Worm (Caenorhabditis elegans): ENCODE data around the gene cht-2.

Gene cht-2

ce11 chrII:8568234-8568969 is 47.7 kb downstream of the cht-2 start (continued):
- peak; percentile 63 for TF ChIP-seq set-16 (GFP tag; IDR thresholded peaks at IDR 0.05)
- TF ChIP-seq php-3 (GFP tag; IDR thresholded peaks at IDR 0.05) = no peak
- TF ChIP-seq F10B5.3 (tag; optimal IDR thresholded peaks at IDR 0.05) = no peak
- TF ChIP-seq dmd-9 (GFP tag; IDR thresholded peaks at IDR 0.05) = no peak
- TF ChIP-seq unc-62 (GFP tag; optimal IDR thresholded peaks at IDR 0.05 in 1 of 2) = peak in 1 of 2 experiments; percentile 69
- no peak for TF ChIP-seq unc-62 (tag; optimal IDR thresholded peaks at IDR 0.05)
- TF ChIP-seq ztf-7 (tag; optimal IDR thresholded peaks at IDR 0.05) = no peak
- no peak for TF ChIP-seq hmg-1.1 (GFP tag; IDR thresholded peaks at IDR 0.05)
- no peak for TF ChIP-seq cey-2 (tag; optimal IDR thresholded peaks at IDR 0.05; ENCODE audit: borderline replicate concordance, insufficient read depth)
- TF ChIP-seq egl-43 (GFP tag; IDR thresholded peaks at IDR 0.05) = 0 out of 2 replicates have a peak, but pooled peaks have one; percentile 69
- TF ChIP-seq dmd-6 (GFP tag; IDR thresholded peaks at IDR 0.05) = no peak
- TF ChIP-seq mes-2 (tag; optimal IDR thresholded peaks at IDR 0.05; ENCODE audit: poor library complexity, severe bottlenecking) = no peak
- TF ChIP-seq gei-8 (GFP tag; optimal IDR thresholded peaks at IDR 0.05) = no peak

ce11 chrII:8569038-8569977 is 48.6 kb downstream of the cht-2 start, which contains the start of the genes col-38 and rpl-5:
col-38 (minus strand) TSS chrII:8569088.
rpl-5 (plus strand) TSS chrII:8569927.
- TF ChIP-seq F49E8.2 (tag; optimal IDR thresholded peaks at IDR 0.05; ENCODE audit: borderline replicate concordance) (no peak), Y75B8A.6 (GFP tag; IDR thresholded peaks at IDR 0.05) (no peak), ama-1 (optimal IDR thresholded peaks at IDR 0.05) (peak; percentile 65), lin-38 (GFP tag; IDR thresholded peaks at IDR 0.05) (peak; percentile 91), snpc-1.2 (GFP tag; IDR thresholded peaks at IDR 0.05) (0 out of 2 replicates have a peak, but pooled peaks have one; percentile 15), dmd-8 (GFP tag; IDR thresholded peaks at IDR 0.05) (no peak), unc-130 (GFP tag; optimal IDR thresholded peaks at IDR 0.05) (peak; percentile 17), aha-1 (tag) (peak; percentile 97), R02D3.7 (tag; optimal IDR thresholded peaks at IDR 0.05) (no peak), daf-8 (GFP tag; IDR thresholded peaks at IDR 0.05) (no peak), egl-27 (tag; optimal IDR thresholded peaks at IDR 0.05) (no peak), tag-97 (GFP tag; IDR thresholded peaks at IDR 0.05) (no peak), daf-16 (GFP tag; optimal IDR thresholded peaks at IDR 0.05) (no peak), daf-16 (tag; optimal IDR thresholded peaks at IDR 0.05) (peak; percentile 79), nhr-11 (tag; optimal IDR thresholded peaks at IDR 0.05) (peak; percentile 87), attf-4 (tag; optimal IDR thresholded peaks at IDR 0.05) (no peak), hlh-30 (tag; optimal IDR thresholded peaks at IDR 0.05; ENCODE audit: insufficient read depth) (peak; percentile 89), dmd-9 (GFP tag; IDR thresholded peaks at IDR 0.05) (no peak), php-3 (GFP tag; IDR thresholded peaks at IDR 0.05) (0 out of 2 replicates have a peak, but pooled peaks have one; percentile 62), zfp-2 (tag; optimal IDR thresholded peaks at IDR 0.05) (peak; percentile 87), daf-12 (tag; optimal IDR thresholded peaks at IDR 0.05) (no peak), spr-1 (tag; optimal IDR thresholded peaks at IDR 0.05) (peak; percentile 47), hlh-11 (tag; optimal IDR thresholded peaks at IDR 0.05) (peak; percentile 82), dmd-6 (GFP tag; IDR thresholded peaks at IDR 0.05) (peak; percentile 60), Y48G9A.11 (GFP tag; IDR thresholded peaks at IDR 0.05) (no peak), nhr-76 (tag; optimal IDR thresholded peaks at IDR 0.05) (no peak), F44E2.7 (GFP tag; IDR thresholded peaks at IDR 0.05) (no peak), Y105C5A.15 (GFP tag; IDR thresholded peaks at IDR 0.05) (no peak), mep-1 (tag; optimal IDR thresholded peaks at IDR 0.05) (peak; percentile 92), lir-3 (tag; optimal IDR thresholded peaks at IDR 0.05) (no peak), unc-39 (tag; optimal IDR thresholded peaks at IDR 0.05) (no peak), set-16 (GFP tag; IDR thresholded peaks at IDR 0.05) (no peak), hmg-1.1 (GFP tag; IDR thresholded peaks at IDR 0.05) (peak; percentile 79), aly-2 (tag; optimal IDR thresholded peaks at IDR 0.05) (no peak), lin-29 (GFP tag; IDR thresholded peaks at IDR 0.05) (no peak), lin-1 (GFP tag; IDR thresholded peaks at IDR 0.05) (no peak), mes-2 (tag; optimal IDR thresholded peaks at IDR 0.05; ENCODE audit: poor library complexity, severe bottlenecking) (peak; percentile 92), lin-15B (tag; optimal IDR thresholded peaks at IDR 0.05) (no peak), arid-1 (GFP tag; conservative IDR thresholded peaks at IDR 0.05) (peak; percentile 60; the same call in 1 of the 2 replicates)

Data from whole organism, L4 larva.